Fruit fly (Drosophila melanogaster) S2 (cell line): ENCODE results near the gene CG42259.

Source experiments
- CG8478 ChIP-seq: fragments of >200 bp; optimal IDR thresholded peaks from 2 replicates; lab custom pipeline; 2018
- CTCF ChIP-seq, 2 experiments: fragments of >200 bp; optimal IDR thresholded peaks; 2 replicates each; lab custom pipeline; 2018

dm6 chrX:1082417-1082816 lies 36.4 kb downstream of the CG42259 start:
- TF ChIP-seq CG8478 (lab: Kevin White, UChicago) = no peak
- TF ChIP-seq CTCF (optimal IDR thresholded peaks at IDR 0.05; lab: Kevin White, UChicago) = no peak
